Worm (Caenorhabditis elegans): ENCODE data around the gene ceh-20.

DNA sequence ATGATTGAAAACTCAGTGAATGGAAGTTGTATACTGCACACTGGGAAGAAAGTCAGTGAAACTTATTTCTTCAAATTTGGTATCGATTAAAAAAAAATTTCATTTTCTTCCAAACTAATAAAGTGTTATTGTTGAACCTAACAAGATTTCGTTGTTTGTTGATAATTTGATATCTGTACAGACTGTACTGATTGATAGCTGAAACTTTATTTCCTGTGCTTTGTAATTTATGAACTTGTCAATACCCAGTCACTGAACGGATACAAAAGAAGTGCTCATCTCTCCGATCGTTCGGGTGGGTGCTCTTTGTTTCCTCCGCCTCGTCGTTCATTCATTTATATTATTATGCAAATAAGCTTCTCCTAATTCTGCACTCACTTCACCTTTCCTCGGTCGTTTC lies 10.6 kb upstream of the ceh-20 start, which contains the start of gene F31E3.12:
- no peak for TF ChIP-seq lin-15B (tag; optimal IDR thresholded peaks at IDR 0.05)
- TF ChIP-seq zag-1 (tag; optimal IDR thresholded peaks at IDR 0.05) = no peak
- no peak for TF ChIP-seq lir-3 (tag; optimal IDR thresholded peaks at IDR 0.05; ENCODE audit: poor library complexity)
- TF ChIP-seq ama-1 (optimal IDR thresholded peaks at IDR 0.05) = no peak
- TF ChIP-seq lin-39 (tag; optimal IDR thresholded peaks at IDR 0.05) = no peak
